Fruit fly (Drosophila melanogaster) whole organism, embryonic: Measurements from ENCODE around the gene Eato.

ENCODE experiments used
- Ada2b ChIP-seq: fragments of 200-800 bp; sonication (Bioruptor generic); IDR thresholded peaks from 2 replicates; pipeline ENCODE4 v1.3.6; 2022; ENCODE audit warnings: missing biosample characterization, missing genetic modification characterization
- Atf3 ChIP-seq: fragments of 200-800 bp; sonication (Bioruptor generic); optimal IDR thresholded peaks from 3 replicates; lab custom pipeline; 2016; ENCODE audit warnings: missing biosample characterization, missing genetic modification characterization
- Bgb ChIP-seq: fragments of 200-800 bp; sonication (Bioruptor generic); IDR thresholded peaks from 2 replicates; pipeline ENCODE4 v1.3.6; 2022; ENCODE audit warnings: missing biosample characterization, missing genetic modification characterization; ENCODE audit not compliant: partially characterized antibody
- CG13296 ChIP-seq: fragments of 200-800 bp; sonication (Bioruptor generic); optimal IDR thresholded peaks from 3 replicates; lab custom pipeline; 2018; ENCODE audit warnings: missing biosample characterization, mild to moderate bottlenecking, missing genetic modification characterization
- CG13775 ChIP-seq: fragments of 200-800 bp; sonication (Bioruptor generic); optimal IDR thresholded peaks from 3 replicates; lab custom pipeline; 2017; ENCODE audit warnings: missing biosample characterization, mild to moderate bottlenecking, missing genetic modification characterization
- CG14860 ChIP-seq: fragments of 200-800 bp; sonication (Bioruptor generic); IDR thresholded peaks from 3 replicates; pipeline ENCODE4 v1.3.6; 2022; ENCODE audit warnings: missing biosample characterization, missing genetic modification characterization; ENCODE audit not compliant: partially characterized antibody
- CG15269 ChIP-seq: fragments of 200-800 bp; sonication (Bioruptor generic); optimal IDR thresholded peaks from 2 replicates; lab custom pipeline; 2018; ENCODE audit warnings: missing biosample characterization, mild to moderate bottlenecking, missing genetic modification characterization, moderate library complexity
- CG15696 ChIP-seq: fragments of 200-800 bp; sonication (Bioruptor generic); optimal IDR thresholded peaks from 2 replicates; lab custom pipeline; 2019; ENCODE audit warnings: missing biosample characterization, mild to moderate bottlenecking, missing genetic modification characterization, moderate library complexity
- CG16863 ChIP-seq: fragments of 200-800 bp; sonication (Bioruptor generic); optimal IDR thresholded peaks from 3 replicates; lab custom pipeline; 2016; ENCODE audit warnings: missing biosample characterization, missing genetic modification characterization
- CG3281 ChIP-seq: fragments of 200-800 bp; sonication (Bioruptor generic); optimal IDR thresholded peaks from 3 replicates; lab custom pipeline; 2017; ENCODE audit warnings: missing biosample characterization, mild to moderate bottlenecking, missing genetic modification characterization
- CG33213 ChIP-seq: fragments of 200-800 bp; sonication (Bioruptor generic); optimal IDR thresholded peaks from 3 replicates; lab custom pipeline; 2016; ENCODE audit warnings: missing biosample characterization, missing genetic modification characterization
- CG5245 ChIP-seq: fragments of 200-800 bp; sonication (Bioruptor generic); optimal IDR thresholded peaks from 3 replicates; lab custom pipeline; 2016; ENCODE audit warnings: missing biosample characterization, missing genetic modification characterization
- CG6654 ChIP-seq: fragments of 200-800 bp; sonication (Bioruptor generic); optimal IDR thresholded peaks from 2 replicates; lab custom pipeline; 2017; ENCODE audit warnings: missing biosample characterization, mild to moderate bottlenecking, missing genetic modification characterization
- CG7963 ChIP-seq: fragments of 200-800 bp; sonication (Bioruptor generic); IDR thresholded peaks from 3 replicates; pipeline ENCODE4 v1.3.6; 2022; ENCODE audit warnings: missing biosample characterization, missing genetic modification characterization; ENCODE audit not compliant: partially characterized antibody
- CG8924 ChIP-seq: fragments of 200-800 bp; optimal IDR thresholded peaks from 3 replicates; lab custom pipeline; 2019; ENCODE audit warnings: missing biosample characterization, mild to moderate bottlenecking, missing genetic modification characterization, moderate library complexity
- CG9437 ChIP-seq: fragments of 200-800 bp; sonication (Bioruptor generic); optimal IDR thresholded peaks from 2 replicates; lab custom pipeline; 2018; ENCODE audit warnings: missing biosample characterization, mild to moderate bottlenecking, missing genetic modification characterization
- D19A ChIP-seq: fragments of 200-800 bp; optimal IDR thresholded peaks from 3 replicates; lab custom pipeline; 2019; ENCODE audit warnings: missing biosample characterization, mild to moderate bottlenecking, missing genetic modification characterization, moderate library complexity
- Elba2 ChIP-seq: fragments of 200-800 bp; sonication (Bioruptor generic); optimal IDR thresholded peaks from 3 replicates; lab custom pipeline; 2016; ENCODE audit warnings: missing biosample characterization, missing genetic modification characterization
- Ets97D ChIP-seq: fragments of 200-800 bp; sonication (Bioruptor generic); optimal IDR thresholded peaks from 3 replicates; lab custom pipeline; 2016; ENCODE audit warnings: missing biosample characterization, missing genetic modification characterization
- Gsc ChIP-seq: fragments of 200-800 bp; sonication (Bioruptor generic); IDR thresholded peaks from 2 replicates; pipeline ENCODE4 v1.3.6; 2022; ENCODE audit warnings: missing biosample characterization, missing genetic modification characterization
- Jarid2 ChIP-seq: fragments of 200-800 bp; sonication (Bioruptor generic); optimal IDR thresholded peaks from 3 replicates; lab custom pipeline; 2017; ENCODE audit warnings: mild to moderate bottlenecking, missing biosample characterization, missing genetic modification reagents, missing genetic modification characterization
- Lim3 ChIP-seq: fragments of 200-800 bp; sonication (Bioruptor generic); IDR thresholded peaks from 2 replicates; pipeline ENCODE4 v1.3.6; 2022; ENCODE audit warnings: missing biosample characterization, missing genetic modification characterization
- Med ChIP-seq: fragments of 200-800 bp; sonication (Bioruptor generic); peaks from one replicate; lab custom pipeline; 2016; ENCODE audit warnings: missing biosample characterization, missing genetic modification characterization, mild to moderate bottlenecking, inconsistent platforms, moderate library complexity
- Nf-YC ChIP-seq: fragments of 200-800 bp; optimal IDR thresholded peaks from 3 replicates; lab custom pipeline; 2019; ENCODE audit warnings: missing biosample characterization, mild to moderate bottlenecking, missing genetic modification characterization, moderate library complexity
- Sry-β ChIP-seq: fragments of 200-800 bp; sonication (Bioruptor generic); optimal IDR thresholded peaks from 2 replicates; lab custom pipeline; 2018; ENCODE audit warnings: missing biosample characterization, mild to moderate bottlenecking, missing genetic modification characterization, moderate library complexity
- YL-1 ChIP-seq: fragments of 200-800 bp; sonication (Bioruptor generic); optimal IDR thresholded peaks from 3 replicates; lab custom pipeline; 2017; ENCODE audit warnings: missing biosample characterization, mild to moderate bottlenecking, missing genetic modification characterization
- cad ChIP-seq: fragments of >200 bp; optimal IDR thresholded peaks from 2 replicates; lab custom pipeline; 2017; ENCODE audit warnings: missing biosample characterization, missing genetic modification characterization
- chm ChIP-seq: fragments of 200-800 bp; sonication (Bioruptor generic); IDR thresholded peaks from 2 replicates; pipeline ENCODE4 v1.3.6; 2022; ENCODE audit warnings: missing biosample characterization, missing genetic modification characterization
- corto ChIP-seq: fragments of 200-800 bp; sonication (Bioruptor generic); optimal IDR thresholded peaks from 2 replicates; lab custom pipeline; 2016; ENCODE audit warnings: missing biosample characterization, mild to moderate bottlenecking, missing genetic modification characterization, moderate library complexity
- jing ChIP-seq: fragments of 200-800 bp; sonication (Bioruptor generic); optimal IDR thresholded peaks from 2 replicates; lab custom pipeline; 2018; ENCODE audit warnings: missing biosample characterization, mild to moderate bottlenecking, missing genetic modification characterization
- jumu ChIP-seq: fragments of 200-800 bp; sonication (Bioruptor generic); optimal IDR thresholded peaks from 3 replicates; lab custom pipeline; 2016; ENCODE audit warnings: missing biosample characterization, missing genetic modification characterization
- klu ChIP-seq: fragments of 200-800 bp; sonication (Bioruptor generic); IDR thresholded peaks from 2 replicates; pipeline ENCODE4 v1.3.6; 2022; ENCODE audit warnings: missing biosample characterization, missing genetic modification characterization
- lbe ChIP-seq: fragments of 200-800 bp; sonication (Bioruptor generic); optimal IDR thresholded peaks from 2 replicates; lab custom pipeline; 2016; ENCODE audit warnings: missing biosample characterization, mild to moderate bottlenecking, missing genetic modification characterization
- nmo ChIP-seq: fragments of 200-800 bp; sonication (Bioruptor generic); optimal IDR thresholded peaks from 2 replicates; lab custom pipeline; 2018; ENCODE audit warnings: missing biosample characterization, mild to moderate bottlenecking, missing genetic modification characterization, moderate library complexity
- oc ChIP-seq: fragments of 200-800 bp; sonication (Bioruptor generic); optimal IDR thresholded peaks from 2 replicates; lab custom pipeline; 2018; ENCODE audit warnings: missing biosample characterization, mild to moderate bottlenecking, missing genetic modification characterization, moderate library complexity
- onecut ChIP-seq: fragments of 200-800 bp; sonication (Bioruptor generic); IDR thresholded peaks from 2 replicates; pipeline ENCODE4 v1.3.6; 2022; ENCODE audit warnings: missing biosample characterization, missing genetic modification characterization
- ro ChIP-seq: fragments of 200-800 bp; sonication (Bioruptor generic); IDR thresholded peaks from 2 replicates; pipeline ENCODE4 v1.3.6; 2022; ENCODE audit warnings: missing biosample characterization, missing genetic modification characterization
- row ChIP-seq: fragments of 200-800 bp; sonication (Bioruptor generic); IDR thresholded peaks from 3 replicates; pipeline ENCODE4 v1.3.6; 2022; ENCODE audit warnings: missing biosample characterization, missing genetic modification characterization
- sc ChIP-seq, 3 experiments: fragments of >200 bp in 2 of 3; fragments of 200-800 bp in 1 of 3; sonication (Bioruptor generic) in 1 of 3; optimal IDR thresholded peaks; 2 replicates in 2 of 3; 3 replicates in 1 of 3; lab custom pipeline; 2017; ENCODE audit warnings: mild to moderate bottlenecking in 1 of 3, missing biosample characterization in 1 of 3, missing genetic modification characterization in 1 of 3, missing genetic modification reagents in 1 of 3
- schlank ChIP-seq: fragments of 200-800 bp; sonication (Bioruptor generic); optimal IDR thresholded peaks from 2 replicates; lab custom pipeline; 2018; ENCODE audit warnings: missing biosample characterization, mild to moderate bottlenecking, missing genetic modification characterization
- scrt ChIP-seq: fragments of 200-800 bp; sonication (Bioruptor generic); optimal IDR thresholded peaks from 2 replicates; lab custom pipeline; 2018; ENCODE audit warnings: missing biosample characterization, mild to moderate bottlenecking, missing genetic modification characterization, moderate library complexity
- seq ChIP-seq: fragments of 200-800 bp; sonication (Bioruptor generic); IDR thresholded peaks from 2 replicates; pipeline ENCODE4 v1.3.6; 2022; ENCODE audit warnings: missing biosample characterization, missing genetic modification characterization
- shn ChIP-seq: fragments of 200-800 bp; sonication (Bioruptor generic); optimal IDR thresholded peaks from 3 replicates; lab custom pipeline; 2016; ENCODE audit warnings: missing biosample characterization, missing genetic modification characterization
- slou ChIP-seq: fragments of 200-800 bp; sonication (Bioruptor generic); optimal IDR thresholded peaks from 3 replicates; lab custom pipeline; 2016; ENCODE audit warnings: missing biosample characterization, missing genetic modification characterization
- slp2 ChIP-seq: fragments of 200-800 bp; sonication (Bioruptor generic); optimal IDR thresholded peaks from 2 replicates; lab custom pipeline; 2016; ENCODE audit warnings: missing biosample characterization, missing genetic modification characterization
- sug ChIP-seq: fragments of 200-800 bp; optimal IDR thresholded peaks from 2 replicates; lab custom pipeline; 2019; ENCODE audit warnings: missing biosample characterization, mild to moderate bottlenecking, missing genetic modification characterization, moderate library complexity
- tin ChIP-seq: fragments of 200-800 bp; sonication (Bioruptor generic); optimal IDR thresholded peaks from 3 replicates; lab custom pipeline; 2016; ENCODE audit warnings: missing biosample characterization, missing genetic modification characterization
- tll ChIP-seq, 2 experiments: fragments of 200-800 bp in 1 of 2; fragments of >200 bp in 1 of 2; sonication (Bioruptor generic) in 1 of 2; optimal IDR thresholded peaks; 2 replicates each; lab custom pipeline; 2017 to 2019; ENCODE audit warnings: missing biosample characterization in 2 of 2, missing genetic modification characterization in 2 of 2, mild to moderate bottlenecking in 1 of 2, moderate library complexity in 1 of 2
- wek ChIP-seq: fragments of 200-800 bp; sonication (Bioruptor generic); optimal IDR thresholded peaks from 3 replicates; lab custom pipeline; 2018; ENCODE audit warnings: missing biosample characterization, mild to moderate bottlenecking, missing genetic modification characterization, moderate library complexity
- zf30C ChIP-seq: fragments of 200-800 bp; sonication (Bioruptor generic); optimal IDR thresholded peaks from 3 replicates; lab custom pipeline; 2018; ENCODE audit warnings: missing biosample characterization, mild to moderate bottlenecking, missing genetic modification characterization

Gene Eato

DNA sequence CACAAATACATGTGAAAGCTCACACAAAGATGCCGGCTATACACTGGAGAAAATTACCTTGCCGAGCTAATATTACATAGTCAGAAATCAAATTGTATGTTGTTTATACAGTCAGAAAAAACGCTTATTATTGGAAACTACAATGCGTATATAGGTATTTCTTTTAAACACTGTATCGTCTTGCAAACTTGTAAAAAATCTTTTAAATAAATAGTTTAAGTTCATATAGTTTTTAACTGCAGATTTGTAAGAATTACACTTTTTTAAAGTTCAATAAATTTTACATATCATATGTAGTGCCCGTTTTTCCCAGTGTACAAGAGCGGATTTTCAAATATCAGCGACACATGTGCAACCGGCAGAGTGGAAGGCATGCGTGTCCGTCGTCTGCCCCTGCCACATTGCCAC is 55.9 kb downstream of the Eato start (continued):
- TF ChIP-seq Med (GFP tag; lab: Kevin White, UChicago) (peak; percentile 95), wek (peak; percentile 32), CG3281 (peak; percentile 79), jumu (peak; percentile 66), seq (GFP tag; lab: Robert Waterston, UW) (peak; percentile 57), tin (peak; percentile 81), corto (GFP tag; lab: Kevin White, UChicago) (peak; percentile 67), CG15269 (tag; lab: Kevin White, UChicago) (peak; percentile 84), D19A (tag; lab: Kevin White, UChicago) (peak; percentile 85), shn (peak; percentile 52), jing (GFP tag; lab: Kevin White, UChicago) (peak; percentile 47), YL-1 (GFP tag; lab: Kevin White, UChicago) (peak; percentile 41), CG33213 (GFP tag; lab: Kevin White, UChicago) (peak; percentile 67), Bgb (GFP tag; lab: Robert Waterston, UW) (no peak), slp2 (GFP tag; lab: Kevin White, UChicago) (peak; percentile 80), Nf-YC (tag; lab: Kevin White, UChicago) (peak; percentile 18), CG15696 (peak; percentile 60), cad (GFP tag; lab: Kevin White, UChicago) (no peak), CG7963 (GFP tag; lab: Robert Waterston, UW) (no peak), Elba2 (GFP tag; lab: Kevin White, UChicago) (no peak), CG8924 (peak; percentile 89), Lim3 (GFP tag; lab: Robert Waterston, UW) (no peak), Ets97D (GFP tag; lab: Kevin White, UChicago) (peak; percentile 57), sc (optimal IDR thresholded peaks at IDR 0.05; lab: Kevin White, UChicago) (no peak), sc (GFP tag; optimal IDR thresholded peaks at IDR 0.05; lab: Kevin White, UChicago) (peak; percentile 62), slou (GFP tag; lab: Kevin White, UChicago) (peak; percentile 64), tll (GFP tag; optimal IDR thresholded peaks at IDR 0.05; lab: Kevin White, UChicago) (no peak), scrt (GFP tag; lab: Kevin White, UChicago) (peak; percentile 53), CG14860 (no peak), sug (tag; lab: Kevin White, UChicago) (peak; percentile 40), CG13775 (GFP tag; lab: Kevin White, UChicago) (peak; percentile 82), CG5245 (GFP tag; lab: Kevin White, UChicago) (peak; percentile 85), CG6654 (peak; percentile 70), nmo (GFP tag; lab: Kevin White, UChicago) (peak; percentile 96), Ada2b (GFP tag; lab: Robert Waterston, UW) (peak; percentile 85), CG9437 (GFP tag; lab: Kevin White, UChicago) (peak; percentile 73), onecut (GFP tag; lab: Robert Waterston, UW) (peak; percentile 73), schlank (tag; lab: Kevin White, UChicago) (peak; percentile 42), klu (GFP tag; lab: Robert Waterston, UW) (peak; percentile 74), row (GFP tag; lab: Robert Waterston, UW) (peak; percentile 72), Jarid2 (peak; percentile 1), ro (0 out of 2 replicates have a peak, but pooled peaks have one; percentile 24), zf30C (GFP tag; lab: Kevin White, UChicago) (peak; percentile 18), Atf3 (GFP tag; lab: Kevin White, UChicago) (peak; percentile 4), CG13296 (GFP tag; lab: Kevin White, UChicago) (peak; percentile 23), chm (GFP tag; lab: Robert Waterston, UW) (peak; percentile 55; the same call in 1 of the 2 replicates), Gsc (no peak), Sry-β (GFP tag; lab: Kevin White, UChicago) (no peak), oc (tag; lab: Kevin White, UChicago) (peak; percentile 87), CG16863 (GFP tag; lab: Kevin White, UChicago) (peak; percentile 81), lbe (GFP tag; lab: Kevin White, UChicago) (peak; percentile 81)
